Worm (Caenorhabditis elegans): ENCODE measurements around the gene nhr-21.
A peak's percentile ranks its signal among the peaks of the same experiment; 100 is the strongest.

ce11 chrII:7345858-7346257 is 6.8 kb downstream of the nhr-21 start:
- TF ChIP-seq skn-1 (tag; optimal IDR thresholded peaks at IDR 0.05), result no peak
- no peak for TF ChIP-seq zag-1 (tag; optimal IDR thresholded peaks at IDR 0.05)
- TF ChIP-seq elt-1 (tag; optimal IDR thresholded peaks at IDR 0.05), result no peak
- TF ChIP-seq ama-1 (optimal IDR thresholded peaks at IDR 0.05), result peak; percentile 84
- TF ChIP-seq jun-1 (tag; optimal IDR thresholded peaks at IDR 0.05), result no peak
- no peak for TF ChIP-seq unc-39 (tag; optimal IDR thresholded peaks at IDR 0.05)
- TF ChIP-seq nhr-77 (tag; optimal IDR thresholded peaks at IDR 0.05), result no peak
- no peak for TF ChIP-seq elt-3 (tag; optimal IDR thresholded peaks at IDR 0.05)
- no peak for TF ChIP-seq ztf-11 (tag; optimal IDR thresholded peaks at IDR 0.05)
- no peak for TF ChIP-seq lin-39 (tag; optimal IDR thresholded peaks at IDR 0.05)

All from whole organism, L3 larva.